Fruit fly (Drosophila melanogaster): ENCODE data around the gene CG15425.

CG15425 gene

DNA sequence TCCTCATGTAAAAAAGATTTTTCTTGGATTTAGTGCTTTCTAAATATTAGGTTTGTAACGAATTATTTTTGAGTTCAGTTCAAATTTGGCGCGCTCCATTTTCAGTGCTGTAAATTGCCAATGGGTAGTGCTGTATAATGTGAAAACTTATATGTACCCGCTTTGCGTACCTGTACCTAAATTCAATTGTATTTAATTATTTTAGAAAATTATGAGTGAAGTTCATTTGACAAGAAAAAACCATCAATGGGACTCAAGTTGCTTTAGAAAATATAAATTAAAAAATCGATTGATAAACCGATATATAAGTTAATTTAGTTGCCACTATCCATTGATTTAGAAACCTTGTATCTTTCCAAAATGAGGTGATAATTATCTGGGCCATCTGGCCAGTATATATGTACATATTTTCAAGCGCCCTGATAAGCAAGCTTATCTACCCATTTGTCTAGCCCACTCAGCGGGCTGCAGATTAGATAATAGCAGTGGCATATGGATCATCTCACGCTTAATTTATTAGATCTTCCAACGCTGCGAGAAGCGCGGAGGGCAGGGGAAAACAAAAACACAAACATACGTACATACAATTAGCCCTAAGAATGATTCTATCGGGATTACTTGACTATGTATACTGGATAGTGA is 33.1 kb upstream of the CG15425 start (continued):
- TF ChIP-seq CG9139 (GFP tag; optimal IDR thresholded peaks at IDR 0.05) (no peak), CG16779 (tag; optimal IDR thresholded peaks at IDR 0.05) (no peak), Met (GFP tag; optimal IDR thresholded peaks at IDR 0.05) (peak; percentile 36), Eip75B (GFP tag; optimal IDR thresholded peaks at IDR 0.05) (peak; percentile 24), CG6276 (GFP tag; optimal IDR thresholded peaks at IDR 0.05) (no peak), svp (GFP tag) (peak; percentile 64), dac (GFP tag; optimal IDR thresholded peaks at IDR 0.05) (no peak), lz (GFP tag; optimal IDR thresholded peaks at IDR 0.05) (peak; percentile 40), topi (GFP tag; optimal IDR thresholded peaks at IDR 0.05) (no peak), Hr39 (GFP tag; optimal IDR thresholded peaks at IDR 0.05) (peak; percentile 26), CG3032 (tag; optimal IDR thresholded peaks at IDR 0.05) (no peak), Hr38 (GFP tag; optimal IDR thresholded peaks at IDR 0.05) (no peak), eg (GFP tag; IDR thresholded peaks at IDR 0.05) (no peak), acj6 (GFP tag; optimal IDR thresholded peaks at IDR 0.05) (no peak), CG1621 (tag; optimal IDR thresholded peaks at IDR 0.05) (no peak), CG3919 (GFP tag; optimal IDR thresholded peaks at IDR 0.05) (peak; percentile 15), CG6792 (GFP tag; optimal IDR thresholded peaks at IDR 0.05) (no peak), CG10631 (GFP tag; optimal IDR thresholded peaks at IDR 0.05) (no peak), Blimp-1 (GFP tag; optimal IDR thresholded peaks at IDR 0.05) (no peak), Smox (GFP tag; optimal IDR thresholded peaks at IDR 0.05) (peak; percentile 17), CG11762 (GFP tag; optimal IDR thresholded peaks at IDR 0.05; ENCODE audit: insufficient read depth) (no peak), CG7368 (GFP tag; optimal IDR thresholded peaks at IDR 0.05) (no peak), CG15336 (GFP tag; IDR thresholded peaks at IDR 0.05) (no peak), Sox14 (GFP tag; optimal IDR thresholded peaks at IDR 0.05) (peak; percentile 46), pdm3 (GFP tag; optimal IDR thresholded peaks at IDR 0.05) (peak; percentile 47), Eip78C (GFP tag) (peak; percentile 80), CG6808 (GFP tag; optimal IDR thresholded peaks at IDR 0.05) (no peak), Sox102F (GFP tag; optimal IDR thresholded peaks at IDR 0.05) (peak; percentile 36), CG8319 (GFP tag; optimal IDR thresholded peaks at IDR 0.05) (no peak)

DNA sequence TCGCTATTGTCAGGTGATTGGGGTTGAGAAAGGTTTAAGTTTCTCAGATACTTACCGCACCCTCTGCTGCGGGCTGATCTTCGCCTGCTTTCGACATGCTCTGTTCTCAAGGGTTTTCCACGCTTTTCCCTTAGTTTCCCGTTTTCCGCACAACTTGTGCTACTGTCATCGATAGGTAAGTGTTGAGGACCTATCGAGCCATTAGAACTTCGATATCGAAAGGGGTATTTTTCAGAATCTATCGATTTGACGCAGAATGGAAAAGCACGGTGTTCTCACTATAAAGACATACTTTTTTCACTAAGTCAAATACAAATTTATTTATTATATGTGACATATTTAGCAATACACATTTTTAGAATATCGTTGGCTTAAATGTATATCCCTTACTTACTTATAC is 30.6 kb upstream of the CG15425 start, which contains the start of gene CG3702:
CG3702 (minus strand) TSS at position 306 of the 400 bp plus-strand sequence.
- TF ChIP-seq esn (GFP tag; optimal IDR thresholded peaks at IDR 0.05) (peak; percentile 3), Sox102F (GFP tag; optimal IDR thresholded peaks at IDR 0.05) (no peak), CG31627 (GFP tag; optimal IDR thresholded peaks at IDR 0.05) (peak; percentile 17), Smox (GFP tag; optimal IDR thresholded peaks at IDR 0.05) (no peak), OdsH (GFP tag; optimal IDR thresholded peaks at IDR 0.05) (no peak), eg (GFP tag; IDR thresholded peaks at IDR 0.05) (peak; percentile 24; the same call in 1 of the 3 replicates), CG4318 (GFP tag; optimal IDR thresholded peaks at IDR 0.05) (no peak)

DNA sequence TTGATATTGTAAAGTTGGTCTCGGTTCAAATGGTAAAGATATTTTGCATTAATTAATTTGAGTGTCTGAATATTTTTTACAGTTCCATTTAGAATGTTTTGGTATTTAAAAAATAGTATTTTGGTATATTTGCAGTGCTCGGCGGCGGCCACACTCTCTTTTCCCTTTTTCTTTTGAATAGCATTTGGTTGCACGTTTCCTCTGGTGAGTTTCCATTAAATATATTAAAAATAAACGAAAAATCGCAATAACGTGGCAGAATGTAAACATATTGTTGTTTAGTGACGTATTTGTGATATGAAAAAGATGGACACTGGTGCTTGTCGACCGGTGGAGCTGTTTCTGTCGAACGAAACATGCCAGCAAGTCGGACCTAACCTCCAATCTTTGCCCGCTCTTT is 29.8 kb upstream of the CG15425 start, which contains the start of gene RpL40:
RpL40 (plus strand) TSS at position 154 of the 400 bp plus-strand sequence.
- TF ChIP-seq svp (GFP tag) (peak; percentile 20), CG6276 (GFP tag; optimal IDR thresholded peaks at IDR 0.05) (no peak), CG6854 (GFP tag; optimal IDR thresholded peaks at IDR 0.05) (peak; percentile 44), Lpt (GFP tag; optimal IDR thresholded peaks at IDR 0.05) (no peak), CG31627 (GFP tag; optimal IDR thresholded peaks at IDR 0.05) (no peak), Hr4 (GFP tag; optimal IDR thresholded peaks at IDR 0.05) (no peak), ss (GFP tag; optimal IDR thresholded peaks at IDR 0.05) (peak; percentile 10 to 23), Eip78C (GFP tag) (peak; percentile 80), Ets21C (GFP tag; optimal IDR thresholded peaks at IDR 0.05) (no peak), Hr38 (GFP tag; optimal IDR thresholded peaks at IDR 0.05) (no peak), CG6163 (GFP tag; IDR thresholded peaks at IDR 0.05) (no peak), CG9139 (GFP tag; optimal IDR thresholded peaks at IDR 0.05) (peak; percentile 8), Hr39 (GFP tag; optimal IDR thresholded peaks at IDR 0.05) (peak; percentile 0)
